Fruit fly (Drosophila melanogaster): ENCODE data around the gene CG7126.

Gene CG7126

DNA sequence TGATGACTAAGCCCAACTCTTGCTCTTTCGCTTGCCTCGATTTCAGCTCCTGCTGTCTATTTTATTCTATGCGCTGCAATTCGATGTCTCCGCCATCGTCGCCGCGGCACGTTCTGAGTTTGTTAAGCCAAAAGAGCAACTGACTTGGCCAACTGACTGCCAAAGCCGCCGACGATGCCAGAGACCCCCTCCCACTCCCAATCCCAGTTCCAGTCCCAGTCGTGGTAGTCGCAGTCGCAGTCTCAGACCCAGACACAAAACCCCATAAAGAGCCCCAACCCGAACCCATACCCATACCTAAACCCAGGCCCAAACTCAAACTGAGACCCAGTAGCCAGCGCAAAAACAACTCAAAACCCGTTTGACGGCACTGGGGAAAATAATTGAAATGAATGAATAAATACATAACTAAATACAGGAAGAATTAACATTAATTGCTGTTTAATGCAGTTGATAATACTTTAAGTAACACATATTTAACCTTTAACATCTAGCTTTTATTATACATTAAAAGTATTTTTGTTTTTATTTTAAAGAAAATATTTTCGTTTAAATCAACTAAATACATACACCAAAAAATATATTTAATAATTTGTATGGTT lies 8.2 kb upstream of the CG7126 start (continued):
- TF ChIP-seq CG9932 (GFP tag; IDR thresholded peaks at IDR 0.05) (peak; percentile 43; the same call in 1 of the 2 replicates), CG30020 (tag; optimal IDR thresholded peaks at IDR 0.05) (peak; percentile 28), mam (GFP tag; optimal IDR thresholded peaks at IDR 0.05) (no peak), CG8359 (GFP tag; optimal IDR thresholded peaks at IDR 0.05; ENCODE audit: borderline replicate concordance) (no peak), zfh2 (GFP tag; optimal IDR thresholded peaks at IDR 0.05) (no peak), gcm2 (GFP tag; optimal IDR thresholded peaks at IDR 0.05) (no peak), E2f2 (GFP tag; IDR thresholded peaks at IDR 0.05) (no peak), Atf-2 (GFP tag; optimal IDR thresholded peaks at IDR 0.05) (no peak), grau (tag; optimal IDR thresholded peaks at IDR 0.05) (no peak), CG3281 (GFP tag; optimal IDR thresholded peaks at IDR 0.05) (peak; percentile 51), lov (optimal IDR thresholded peaks at IDR 0.05) (no peak), lov (GFP tag; IDR thresholded peaks at IDR 0.05) (0 out of 3 replicates have a peak, but pooled peaks have one; percentile 46), CG5245 (GFP tag; optimal IDR thresholded peaks at IDR 0.05) (no peak), sd (tag; optimal IDR thresholded peaks at IDR 0.05) (no peak), pum (GFP tag; optimal IDR thresholded peaks at IDR 0.05) (no peak), CG17385 (GFP tag; optimal IDR thresholded peaks at IDR 0.05) (peak; percentile 27), usp (GFP tag; optimal IDR thresholded peaks at IDR 0.05) (no peak), peb (GFP tag; IDR thresholded peaks at IDR 0.05) (no peak), esg (GFP tag; conservative IDR thresholded peaks at IDR 0.05) (no peak), CG10321 (GFP tag; IDR thresholded peaks at IDR 0.05) (no peak), dmrt99B (tag; optimal IDR thresholded peaks at IDR 0.05) (peak; percentile 66), CG12391 (tag; optimal IDR thresholded peaks at IDR 0.05) (no peak), Gsc (GFP tag; IDR thresholded peaks at IDR 0.05) (no peak), CG10267 (tag; optimal IDR thresholded peaks at IDR 0.05) (peak; percentile 55), Lpt (GFP tag; optimal IDR thresholded peaks at IDR 0.05) (no peak), Dbx (GFP tag; IDR thresholded peaks at IDR 0.05) (no peak), Side (GFP tag; optimal IDR thresholded peaks at IDR 0.05) (no peak), Nf-YB (GFP tag; optimal IDR thresholded peaks at IDR 0.05) (no peak), Dref (GFP tag; IDR thresholded peaks at IDR 0.05) (no peak), Rfx (GFP tag; IDR thresholded peaks at IDR 0.05) (peak; percentile 30; the same call in 1 of the 2 replicates), CG18476 (GFP tag; optimal IDR thresholded peaks at IDR 0.05) (no peak), her (GFP tag; optimal IDR thresholded peaks at IDR 0.05) (no peak), stc (GFP tag; IDR thresholded peaks at IDR 0.05) (no peak), Optix (GFP tag; IDR thresholded peaks at IDR 0.05) (peak; percentile 54; the same call in 1 of the 3 replicates)

- TF ChIP-seq danr (GFP tag; IDR thresholded peaks at IDR 0.05) (no peak), sd (tag; optimal IDR thresholded peaks at IDR 0.05) (peak; percentile 75), hb (GFP tag; IDR thresholded peaks at IDR 0.05; ENCODE audit: partially characterized antibody) (no peak), sens (GFP tag) (peak; percentile 16), CG9609 (GFP tag; optimal IDR thresholded peaks at IDR 0.05) (no peak), CG17385 (GFP tag; optimal IDR thresholded peaks at IDR 0.05) (no peak), Med (GFP tag) (peak; percentile 61), zen (tag; optimal IDR thresholded peaks at IDR 0.05) (peak; percentile 26), cg (GFP tag; optimal IDR thresholded peaks at IDR 0.05) (peak; percentile 22)
Observed at dm6 chr3R:18309910-18310309, 7.3 kb upstream of the CG7126 start.
